Fruit fly (Drosophila melanogaster) Kc167 (cell line): Measurements from ENCODE around the gene CheB38a.

Experiments
- Myc ChIP-seq: fragments of >200 bp; optimal IDR thresholded peaks from 2 replicates; lab custom pipeline; 2017; ENCODE audit warnings: missing external identifiers
- Sin3A ChIP-seq: fragments of >200 bp; optimal IDR thresholded peaks from 2 replicates; lab custom pipeline; 2018; ENCODE audit warnings: missing external identifiers
- h ChIP-seq: fragments of >200 bp; optimal IDR thresholded peaks from 3 replicates; lab custom pipeline; 2018; ENCODE audit warnings: missing external identifiers
- insv ChIP-seq: fragments of >200 bp; optimal IDR thresholded peaks from 3 replicates; lab custom pipeline; 2018; ENCODE audit warnings: missing external identifiers
- psq ChIP-seq: fragments of >200 bp; optimal IDR thresholded peaks from 2 replicates; lab custom pipeline; 2017; ENCODE audit warnings: missing external identifiers
- ttk ChIP-seq: sonication (Bioruptor generic); optimal IDR thresholded peaks from 2 replicates; lab custom pipeline; 2017; ENCODE audit warnings: missing external identifiers

- TF ChIP-seq h (lab: Kevin White, UChicago), result no peak
- TF ChIP-seq psq (lab: Kevin White, UChicago), result no peak
- no peak for TF ChIP-seq insv (lab: Kevin White, UChicago)
- TF ChIP-seq Sin3A (lab: Kevin White, UChicago), result no peak
- TF ChIP-seq Myc (lab: Kevin White, UChicago), result no peak
- TF ChIP-seq ttk (lab: Kevin White, UChicago), result no peak
These were observed 46.5 kb upstream of the CheB38a start, which contains the start of gene CG9338 for dm6 chr2L:20864764-20865265.
